Worm (Caenorhabditis elegans) whole organism, L4 larva: ENCODE data around the gene C46A5.6.
A peak's percentile ranks its signal among the peaks of the same experiment; 100 is the strongest.

Experiments used
- F10B5.3 ChIP-seq: sonication (generic microtip); optimal IDR thresholded peaks from 2 replicates; lab custom pipeline; 2016; ENCODE audit warnings: mild to moderate bottlenecking, missing genetic modification characterization, missing compliant biosample characterization
- F37D6.2 ChIP-seq: sonication (generic microtip); optimal IDR thresholded peaks from 2 replicates; lab custom pipeline; 2016; ENCODE audit warnings: mild to moderate bottlenecking, missing genetic modification characterization, missing compliant biosample characterization
- R02D3.7 ChIP-seq: fragments of 150-350 bp; sonication (generic microtip); optimal IDR thresholded peaks from 3 replicates; lab custom pipeline; 2014; ENCODE audit warnings: missing biosample characterization, missing genetic modification characterization
- T26A8.4 ChIP-seq: fragments of 200-800 bp; sonication (Bioruptor generic); IDR thresholded peaks from 2 replicates; pipeline ENCODE4 v1.3.6; 2022; ENCODE audit warnings: missing genetic modification characterization, missing compliant biosample characterization
- Y105C5A.15 ChIP-seq: fragments of 200-800 bp; sonication (Bioruptor generic); IDR thresholded peaks from 2 replicates; pipeline ENCODE4 v1.3.6; 2022; ENCODE audit warnings: missing genetic modification characterization, missing compliant biosample characterization
- Y48G9A.11 ChIP-seq: fragments of 200-800 bp; sonication (Bioruptor generic); IDR thresholded peaks from 2 replicates; pipeline ENCODE4 v1.3.6; 2022; ENCODE audit warnings: missing genetic modification reagents, missing genetic modification characterization, missing compliant biosample characterization
- Y5F2A.4 ChIP-seq: fragments of 200-800 bp; sonication (Bioruptor generic); optimal IDR thresholded peaks from 2 replicates; lab custom pipeline; 2018; ENCODE audit warnings: mild to moderate bottlenecking, missing genetic modification characterization, missing compliant biosample characterization
- ZK546.5 ChIP-seq, 2 experiments: sonication (generic microtip); optimal IDR thresholded peaks; 2 replicates each; lab custom pipeline; 2017; ENCODE audit warnings: missing biosample characterization in 2 of 2, missing genetic modification characterization in 2 of 2
- attf-4 ChIP-seq: sonication (generic microtip); optimal IDR thresholded peaks from 3 replicates; lab custom pipeline; 2017; ENCODE audit warnings: missing biosample characterization, missing genetic modification characterization
- ceh-20 ChIP-seq: fragments of 200-800 bp; sonication (Bioruptor generic); IDR thresholded peaks from 2 replicates; pipeline ENCODE4 v1.3.6; 2022; ENCODE audit warnings: missing genetic modification reagents, missing genetic modification characterization, missing compliant biosample characterization
- ceh-32 ChIP-seq: sonication (generic microtip); optimal IDR thresholded peaks from 2 replicates; lab custom pipeline; 2016; ENCODE audit warnings: mild to moderate bottlenecking, missing genetic modification characterization, missing compliant biosample characterization; ENCODE audit not compliant: poor library complexity
- ceh-62 ChIP-seq: sonication (generic microtip); optimal IDR thresholded peaks from 2 replicates; lab custom pipeline; 2017; ENCODE audit warnings: missing biosample characterization, missing genetic modification characterization
- ces-1 ChIP-seq: fragments of 150-350 bp; sonication (generic microtip); optimal IDR thresholded peaks from 4 replicates; lab custom pipeline; 2014; ENCODE audit warnings: missing biosample characterization, missing genetic modification reagents, missing genetic modification characterization
- cey-2 ChIP-seq: sonication (generic microtip); optimal IDR thresholded peaks from 3 replicates; lab custom pipeline; 2017; ENCODE audit warnings: missing genetic modification characterization, mild to moderate bottlenecking, missing compliant biosample characterization, antibody characterized with exemption, borderline replicate concordance; ENCODE audit not compliant: insufficient read depth
- ctbp-1 ChIP-seq: fragments of 200-800 bp; sonication (Bioruptor generic); IDR thresholded peaks from 2 replicates; pipeline ENCODE4 v1.3.6; 2022; ENCODE audit warnings: missing genetic modification reagents, missing genetic modification characterization, missing compliant biosample characterization
- daf-8 ChIP-seq: fragments of 200-800 bp; sonication (Bioruptor generic); IDR thresholded peaks from 2 replicates; pipeline ENCODE4 v1.3.6; 2022; ENCODE audit warnings: missing genetic modification characterization, missing compliant biosample characterization
- dmd-6 ChIP-seq: fragments of 200-800 bp; sonication (Bioruptor generic); IDR thresholded peaks from 2 replicates; pipeline ENCODE4 v1.3.6; 2022; ENCODE audit warnings: missing genetic modification reagents, missing genetic modification characterization, missing compliant biosample characterization
- dmd-8 ChIP-seq: fragments of 200-800 bp; sonication (Bioruptor generic); IDR thresholded peaks from 2 replicates; pipeline ENCODE4 v1.3.6; 2022; ENCODE audit warnings: missing genetic modification characterization, missing compliant biosample characterization
- dmd-9 ChIP-seq: fragments of 200-800 bp; sonication (Bioruptor generic); IDR thresholded peaks from 2 replicates; pipeline ENCODE4 v1.3.6; 2022; ENCODE audit warnings: missing genetic modification reagents, missing genetic modification characterization, missing compliant biosample characterization
- duxl-1 ChIP-seq: sonication (generic microtip); optimal IDR thresholded peaks from 2 replicates; lab custom pipeline; 2016; ENCODE audit warnings: mild to moderate bottlenecking, missing genetic modification characterization, moderate library complexity, missing compliant biosample characterization; ENCODE audit not compliant: poor library complexity
- dve-1 ChIP-seq: sonication (generic microtip); optimal IDR thresholded peaks from 2 replicates; lab custom pipeline; 2017; ENCODE audit warnings: antibody characterized with exemption, mild to moderate bottlenecking, missing genetic modification characterization, missing compliant biosample characterization; ENCODE audit not compliant: insufficient read depth
- fos-1 ChIP-seq: fragments of 150-350 bp; optimal IDR thresholded peaks from 2 replicates; lab custom pipeline; 2014; ENCODE audit warnings: missing biosample characterization, missing genetic modification characterization
- gei-8 ChIP-seq: fragments of 200-800 bp; sonication (Bioruptor generic); optimal IDR thresholded peaks from 2 replicates; lab custom pipeline; 2018; ENCODE audit warnings: mild to moderate bottlenecking, missing genetic modification characterization, missing compliant biosample characterization
- hif-1 ChIP-seq, 2 experiments: sonication (generic microtip); optimal IDR thresholded peaks; 2 replicates each; lab custom pipeline; 2016 to 2017; ENCODE audit warnings: missing compliant biosample characterization in 2 of 2, missing genetic modification characterization in 2 of 2, missing genetic modification reagents in 2 of 2, missing genotype in 2 of 2, mild to moderate bottlenecking in 1 of 2
- hmg-1.1 ChIP-seq: fragments of 200-800 bp; sonication (Bioruptor generic); IDR thresholded peaks from 2 replicates; pipeline ENCODE4 v1.3.6; 2022; ENCODE audit warnings: missing genetic modification reagents, missing genetic modification characterization, missing compliant biosample characterization
- lin-39 ChIP-seq: fragments of 150-350 bp; optimal IDR thresholded peaks from 2 replicates; lab custom pipeline; 2014; ENCODE audit warnings: missing biosample characterization, missing genetic modification reagents, missing genetic modification characterization
- lir-3 ChIP-seq: sonication (generic microtip); optimal IDR thresholded peaks from 2 replicates; lab custom pipeline; 2016; ENCODE audit warnings: mild to moderate bottlenecking, missing genetic modification characterization, missing compliant biosample characterization
- madf-9 ChIP-seq: fragments of 200-800 bp; sonication (Bioruptor generic); conservative IDR thresholded peaks from 2 replicates; pipeline ENCODE4 v1.3.6; 2022; ENCODE audit warnings: missing genetic modification reagents, missing genetic modification characterization, missing compliant biosample characterization
- mxl-3 ChIP-seq: fragments of 200-800 bp; sonication (Bioruptor generic); optimal IDR thresholded peaks from 2 replicates; lab custom pipeline; 2018; ENCODE audit warnings: mild to moderate bottlenecking, missing genetic modification characterization, missing compliant biosample characterization
- nhr-102 ChIP-seq: sonication (generic microtip); optimal IDR thresholded peaks from 2 replicates; lab custom pipeline; 2016; ENCODE audit warnings: mild to moderate bottlenecking, missing genetic modification characterization, moderate library complexity, missing compliant biosample characterization
- nhr-237 ChIP-seq: sonication (generic microtip); optimal IDR thresholded peaks from 2 replicates; lab custom pipeline; 2017; ENCODE audit warnings: missing biosample characterization, missing genetic modification characterization
- nhr-25 ChIP-seq: sonication (generic microtip); optimal IDR thresholded peaks from 2 replicates; lab custom pipeline; 2017; ENCODE audit warnings: missing genetic modification characterization, mild to moderate bottlenecking, missing compliant biosample characterization, antibody characterized with exemption, moderate library complexity, borderline replicate concordance; ENCODE audit not compliant: insufficient read depth
- nhr-41 ChIP-seq: fragments of 200-800 bp; sonication (Bioruptor generic); IDR thresholded peaks from 2 replicates; pipeline ENCODE4 v1.3.6; 2022; ENCODE audit warnings: missing genetic modification reagents, missing genetic modification characterization, missing compliant biosample characterization
- nhr-42 ChIP-seq: fragments of 200-800 bp; sonication (Bioruptor generic); IDR thresholded peaks from 2 replicates; pipeline ENCODE4 v1.3.6; 2022; ENCODE audit warnings: missing genetic modification characterization, missing compliant biosample characterization
- php-3 ChIP-seq: fragments of 200-800 bp; sonication (Bioruptor generic); IDR thresholded peaks from 2 replicates; pipeline ENCODE4 v1.3.6; 2022; ENCODE audit warnings: missing genetic modification reagents, missing genetic modification characterization, missing compliant biosample characterization
- saeg-2 ChIP-seq: fragments of 200-800 bp; sonication (Bioruptor generic); IDR thresholded peaks from 2 replicates; pipeline ENCODE4 v1.3.6; 2022; ENCODE audit warnings: missing genetic modification reagents, missing genetic modification characterization, missing compliant biosample characterization
- sdz-12 ChIP-seq: fragments of 200-800 bp; sonication (Bioruptor generic); optimal IDR thresholded peaks from 2 replicates; lab custom pipeline; 2018; ENCODE audit warnings: mild to moderate bottlenecking, missing genetic modification characterization, missing compliant biosample characterization
- set-16 ChIP-seq: fragments of 200-800 bp; sonication (Bioruptor generic); IDR thresholded peaks from 2 replicates; pipeline ENCODE4 v1.3.6; 2022; ENCODE audit warnings: missing genetic modification reagents, missing genetic modification characterization, missing compliant biosample characterization
- skn-1 ChIP-seq: fragments of 150-350 bp; optimal IDR thresholded peaks from 2 replicates; lab custom pipeline; 2014; ENCODE audit warnings: missing biosample characterization, missing genetic modification characterization
- snpc-4 ChIP-seq: fragments of 150-350 bp; optimal IDR thresholded peaks from 2 replicates; lab custom pipeline; 2014; ENCODE audit warnings: missing biosample characterization, missing genetic modification characterization
- spr-3 ChIP-seq: fragments of 200-800 bp; sonication (Bioruptor generic); optimal IDR thresholded peaks from 2 replicates; lab custom pipeline; 2018; ENCODE audit warnings: mild to moderate bottlenecking, missing genetic modification characterization, missing compliant biosample characterization
- tra-1 ChIP-seq: fragments of 200-800 bp; sonication (Bioruptor generic); IDR thresholded peaks from 2 replicates; pipeline ENCODE4 v1.3.6; 2022; ENCODE audit warnings: missing genetic modification reagents, missing genetic modification characterization, missing compliant biosample characterization
- unc-130 ChIP-seq: sonication (generic microtip); optimal IDR thresholded peaks from 2 replicates; lab custom pipeline; 2016; ENCODE audit warnings: missing genetic modification reagents, missing genetic modification characterization, missing compliant biosample characterization
- vab-7 ChIP-seq: fragments of 200-800 bp; sonication (Bioruptor generic); IDR thresholded peaks from 2 replicates; pipeline ENCODE4 v1.3.6; 2022; ENCODE audit warnings: missing genetic modification reagents, missing genetic modification characterization, missing compliant biosample characterization
- zag-1 ChIP-seq: fragments of 150-350 bp; optimal IDR thresholded peaks from 2 replicates; lab custom pipeline; 2014; ENCODE audit warnings: missing biosample characterization, missing genetic modification characterization
- zfp-3 ChIP-seq: fragments of 200-800 bp; sonication (Bioruptor generic); conservative IDR thresholded peaks from 2 replicates; pipeline ENCODE4 v1.3.6; 2022; ENCODE audit warnings: missing genetic modification reagents, missing genetic modification characterization, missing compliant biosample characterization
- zip-11 ChIP-seq: fragments of 200-800 bp; sonication (Bioruptor generic); IDR thresholded peaks from 2 replicates; pipeline ENCODE4 v1.3.6; 2022; ENCODE audit warnings: missing genetic modification characterization, missing compliant biosample characterization
- ztf-11 ChIP-seq: fragments of 150-350 bp; optimal IDR thresholded peaks from 2 replicates; lab custom pipeline; 2014; ENCODE audit warnings: missing biosample characterization, missing genetic modification characterization
- ztf-7 ChIP-seq: fragments of 150-350 bp; optimal IDR thresholded peaks from 2 replicates; lab custom pipeline; 2014; ENCODE audit warnings: missing biosample characterization, missing genetic modification characterization

Gene C46A5.6

DNA sequence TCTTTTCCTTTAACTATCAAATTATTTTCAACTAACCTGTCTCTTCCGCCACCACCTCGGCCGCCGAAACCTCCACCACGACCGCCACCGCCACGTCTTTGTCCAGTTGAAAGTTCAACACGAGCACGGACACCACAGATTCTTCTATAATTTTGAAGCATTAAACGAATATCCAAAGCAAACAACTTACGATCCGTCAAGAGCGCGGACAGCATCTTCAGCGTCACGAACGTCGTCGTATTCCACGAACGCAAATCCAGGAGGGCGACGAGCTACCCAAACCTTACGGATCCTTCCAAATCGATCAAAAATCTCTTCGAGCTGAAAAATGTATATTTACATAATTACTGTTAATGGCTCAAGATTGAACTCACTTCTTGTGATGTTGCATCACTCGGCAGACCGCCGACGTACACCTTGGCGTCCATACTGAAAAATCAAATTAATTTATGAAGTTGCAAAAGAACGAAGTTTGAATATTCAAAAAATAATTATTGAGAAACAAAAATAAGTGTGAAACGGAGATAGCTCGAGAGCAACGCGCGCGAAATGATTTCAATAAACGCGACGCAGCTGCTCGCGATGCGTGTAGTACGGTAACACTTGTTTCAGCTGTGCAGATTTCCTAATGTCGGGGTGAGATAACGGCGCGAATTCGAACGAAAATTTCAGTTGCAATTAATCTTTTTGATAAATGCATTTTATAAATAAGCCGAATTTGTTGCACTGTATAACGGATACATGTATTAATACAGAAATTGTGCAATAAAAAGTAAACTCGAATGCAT lies 27.3 kb upstream of the C46A5.6 start, which contains the start of gene rsp-6 (continued):
- TF ChIP-seq sdz-12 (GFP tag; lab: Kevin White, UChicago) (no peak), Y48G9A.11 (peak; percentile 18; the same call in 1 of the 2 replicates), T26A8.4 (peak; percentile 69), ctbp-1 (GFP tag; lab: Robert Waterston, UW) (peak; percentile 41; the same call in 1 of the 2 replicates), nhr-41 (GFP tag; lab: Robert Waterston, UW) (no peak), Y5F2A.4 (GFP tag; lab: Kevin White, UChicago) (no peak), zag-1 (no peak), attf-4 (tag; lab: Kevin White, UChicago) (no peak), vab-7 (GFP tag; lab: Robert Waterston, UW) (peak; percentile 58; the same call in 1 of the 2 replicates), ZK546.5 (tag; optimal IDR thresholded peaks at IDR 0.05; lab: Kevin White, UChicago) (no peak), set-16 (GFP tag; lab: Robert Waterston, UW) (no peak), F37D6.2 (tag; lab: Kevin White, UChicago) (peak; percentile 33), R02D3.7 (no peak), ceh-62 (tag; lab: Kevin White, UChicago) (no peak), lir-3 (tag; lab: Kevin White, UChicago) (no peak), spr-3 (GFP tag; lab: Kevin White, UChicago) (no peak), tra-1 (no peak), dve-1 (tag; lab: Kevin White, UChicago) (peak; percentile 90), nhr-237 (tag; lab: Kevin White, UChicago) (no peak), lin-39 (tag; lab: Kevin White, UChicago) (no peak), snpc-4 (tag; lab: Kevin White, UChicago) (no peak), ztf-11 (no peak), dmd-9 (GFP tag; lab: Robert Waterston, UW) (no peak), saeg-2 (GFP tag; lab: Robert Waterston, UW) (no peak), hif-1 (tag; optimal IDR thresholded peaks at IDR 0.05; lab: Kevin White, UChicago) (peak in 1 of 2 experiments; percentile 75), dmd-8 (GFP tag; lab: Robert Waterston, UW) (no peak), mxl-3 (GFP tag; lab: Kevin White, UChicago) (peak; percentile 62), dmd-6 (peak; percentile 26; the same call in 1 of the 2 replicates), nhr-102 (tag; lab: Kevin White, UChicago) (peak; percentile 61), nhr-42 (GFP tag; lab: Robert Waterston, UW) (no peak), daf-8 (no peak), ztf-7 (tag; lab: Kevin White, UChicago) (no peak), nhr-25 (tag; lab: Kevin White, UChicago) (peak; percentile 29), zip-11 (0 out of 2 replicates have a peak, but pooled peaks have one; percentile 11), ces-1 (GFP tag; lab: Kevin White, UChicago) (no peak), Y105C5A.15 (0 out of 2 replicates have a peak, but pooled peaks have one; percentile 51), fos-1 (tag; lab: Kevin White, UChicago) (no peak), gei-8 (GFP tag; lab: Kevin White, UChicago) (no peak), skn-1 (tag; lab: Kevin White, UChicago) (no peak), cey-2 (tag; lab: Kevin White, UChicago) (no peak), php-3 (no peak), madf-9 (GFP tag; lab: Robert Waterston, UW) (peak; percentile 72), unc-130 (peak; percentile 74), zfp-3 (GFP tag; lab: Robert Waterston, UW) (0 out of 2 replicates have a peak, but pooled peaks have one; percentile 33), F10B5.3 (no peak), ceh-20 (no peak), duxl-1 (tag; lab: Kevin White, UChicago) (peak; percentile 44), hmg-1.1 (peak; percentile 45; the same call in 1 of the 2 replicates), ceh-32 (no peak)
